Worm (Caenorhabditis elegans) whole organism, mixed stage, embryonic: Measurements from ENCODE around the gene egl-5.

Experiments
- M03D4.4 ChIP-seq: sonication (generic microtip); optimal IDR thresholded peaks from 2 replicates; lab custom pipeline; 2017; ENCODE audit warnings: mild to moderate bottlenecking, missing genetic modification characterization, missing compliant biosample characterization
- bed-3 ChIP-seq: fragments of 200-800 bp; sonication (Bioruptor generic); optimal IDR thresholded peaks from 3 replicates; lab custom pipeline; 2018; ENCODE audit warnings: mild to moderate bottlenecking, missing genetic modification characterization, moderate library complexity, missing compliant biosample characterization
- nhr-12 ChIP-seq: fragments of 150-350 bp; optimal IDR thresholded peaks from 2 replicates; lab custom pipeline; 2014; ENCODE audit warnings: missing biosample characterization, missing genetic modification characterization
- nhr-28 ChIP-seq: fragments of 150-350 bp; optimal IDR thresholded peaks from 2 replicates; lab custom pipeline; 2014; ENCODE audit warnings: missing biosample characterization, missing genetic modification characterization
- sem-2 ChIP-seq: fragments of 200-800 bp; sonication (Bioruptor generic); optimal IDR thresholded peaks from 2 replicates; lab custom pipeline; 2018; ENCODE audit warnings: mild to moderate bottlenecking, missing genetic modification characterization, missing compliant biosample characterization
- snpc-4 ChIP-seq: fragments of 150-350 bp; optimal IDR thresholded peaks from 2 replicates; lab custom pipeline; 2014; ENCODE audit warnings: missing biosample characterization, missing genetic modification characterization
- unc-62 ChIP-seq: fragments of 150-350 bp; optimal IDR thresholded peaks from 2 replicates; lab custom pipeline; 2014; ENCODE audit warnings: missing biosample characterization, missing genetic modification reagents, missing genetic modification characterization

DNA sequence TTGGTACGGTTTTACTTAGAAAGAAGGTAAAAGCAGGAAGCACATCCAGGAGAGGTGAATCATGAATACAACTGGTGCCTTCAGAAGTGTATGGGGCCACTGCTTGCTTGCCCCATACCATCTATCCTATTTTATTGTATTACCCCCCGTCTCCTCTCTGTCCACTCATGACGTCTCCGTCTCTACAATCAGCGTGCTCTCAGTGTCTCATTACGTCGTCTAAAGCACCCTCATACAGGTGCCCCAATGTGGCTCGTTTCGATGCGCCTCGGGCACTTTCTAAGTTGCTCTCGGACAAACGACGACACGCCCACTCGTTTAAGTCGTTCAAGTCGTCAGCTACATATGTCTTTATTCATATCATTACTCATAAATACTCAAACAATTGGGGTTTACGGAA, 9.9 kb downstream of the egl-5 start:
- TF ChIP-seq nhr-28 (tag; lab: Kevin White, UChicago), result no peak
- no peak for TF ChIP-seq M03D4.4 (tag; lab: Kevin White, UChicago)
- no peak for TF ChIP-seq snpc-4 (tag; lab: Kevin White, UChicago)
- no peak for TF ChIP-seq nhr-12 (tag; lab: Kevin White, UChicago)
- no peak for TF ChIP-seq sem-2
- TF ChIP-seq bed-3 (GFP tag; lab: Kevin White, UChicago), result no peak
- TF ChIP-seq unc-62 (GFP tag; lab: Kevin White, UChicago), result no peak
